Worm (Caenorhabditis elegans): Measurements from ENCODE around the gene ceh-62.

DNA sequence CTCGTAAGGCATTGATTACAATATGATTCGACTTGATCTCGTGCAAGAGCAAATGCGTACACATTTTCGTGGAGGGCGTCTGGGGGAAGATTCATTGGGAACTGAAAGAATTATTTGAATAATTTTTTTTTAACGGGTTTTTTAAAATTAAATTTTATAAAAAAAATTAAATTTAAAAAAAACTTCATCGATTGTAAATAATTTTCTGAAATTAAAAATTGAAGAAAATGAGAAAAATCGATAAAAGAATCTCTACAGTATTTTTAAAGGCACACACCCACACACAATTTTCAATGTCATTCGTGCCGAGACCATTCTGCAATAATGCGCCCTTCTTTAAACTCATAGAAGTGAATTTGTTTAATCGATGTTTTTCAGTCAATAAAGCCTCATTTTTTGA is 9.3 kb upstream of the ceh-62 start, which contains the start of gene set-14:
- TF ChIP-seq lsy-2 (tag; optimal IDR thresholded peaks at IDR 0.05) = no peak
- TF ChIP-seq ceh-43 (GFP tag; optimal IDR thresholded peaks at IDR 0.05) = no peak
- TF ChIP-seq M03D4.4 (tag; optimal IDR thresholded peaks at IDR 0.05) = no peak
- no peak for TF ChIP-seq lin-32 (GFP tag; optimal IDR thresholded peaks at IDR 0.05)
- TF ChIP-seq zip-8 (tag; optimal IDR thresholded peaks at IDR 0.05) = no peak
- no peak for TF ChIP-seq nhr-12 (tag; optimal IDR thresholded peaks at IDR 0.05)

Measured in whole organism, mixed stage, embryonic.